Fruit fly (Drosophila melanogaster): ENCODE measurements around the gene CG15213.

The CG15213 gene

DNA sequence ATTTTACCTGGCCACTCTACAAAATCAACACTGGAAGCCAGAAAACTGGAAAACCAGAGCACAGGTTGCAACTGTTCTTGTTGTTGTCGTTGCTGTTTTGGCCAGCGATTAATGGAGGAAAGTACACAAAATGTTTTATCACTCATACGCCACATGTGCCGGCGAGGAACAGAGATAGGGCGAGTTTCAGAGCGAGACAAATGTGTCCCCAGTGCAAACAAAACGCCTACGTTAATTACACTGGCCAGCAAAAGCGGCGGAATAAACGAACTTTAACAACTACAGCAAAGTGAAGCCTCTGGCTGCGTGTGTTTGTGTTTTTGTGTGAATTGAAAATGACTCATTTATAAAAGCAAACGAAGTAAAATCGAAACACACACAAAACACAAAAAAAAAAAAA lies 47.2 kb upstream of the CG15213 start (continued):
- TF ChIP-seq ss (GFP tag; optimal IDR thresholded peaks at IDR 0.05) (no peak), dsx (GFP tag; optimal IDR thresholded peaks at IDR 0.05; ENCODE audit: poor library complexity, severe bottlenecking) (no peak), CG11902 (GFP tag; optimal IDR thresholded peaks at IDR 0.05) (no peak), vri (GFP tag; optimal IDR thresholded peaks at IDR 0.05) (peak; percentile 39), Met (GFP tag; optimal IDR thresholded peaks at IDR 0.05) (no peak), Sox15 (GFP tag; optimal IDR thresholded peaks at IDR 0.05) (no peak), Hr38 (GFP tag; optimal IDR thresholded peaks at IDR 0.05) (no peak), spab (GFP tag; optimal IDR thresholded peaks at IDR 0.05) (no peak), Smox (GFP tag; optimal IDR thresholded peaks at IDR 0.05) (no peak), net (GFP tag; optimal IDR thresholded peaks at IDR 0.05) (no peak), CG8319 (GFP tag; optimal IDR thresholded peaks at IDR 0.05) (no peak), fd59A (GFP tag; optimal IDR thresholded peaks at IDR 0.05) (no peak), CG6854 (GFP tag; optimal IDR thresholded peaks at IDR 0.05) (no peak), CG9139 (GFP tag; optimal IDR thresholded peaks at IDR 0.05) (no peak), esn (GFP tag; optimal IDR thresholded peaks at IDR 0.05) (no peak)

dm6 chr3L:5178903-5179302 lies 45.9 kb upstream of the CG15213 start:
- TF ChIP-seq achi (GFP tag; optimal IDR thresholded peaks at IDR 0.05) (no peak), CG10669 (GFP tag; optimal IDR thresholded peaks at IDR 0.05) (no peak), CG6808 (GFP tag; optimal IDR thresholded peaks at IDR 0.05) (no peak), dsx (GFP tag; optimal IDR thresholded peaks at IDR 0.05; ENCODE audit: poor library complexity, severe bottlenecking) (no peak), Eip78C (GFP tag) (no peak), Hr38 (GFP tag; optimal IDR thresholded peaks at IDR 0.05) (no peak), dac (GFP tag; optimal IDR thresholded peaks at IDR 0.05) (no peak), fd85E (GFP tag; optimal IDR thresholded peaks at IDR 0.05) (no peak), Ets21C (GFP tag; optimal IDR thresholded peaks at IDR 0.05) (no peak), CG11762 (GFP tag; optimal IDR thresholded peaks at IDR 0.05; ENCODE audit: insufficient read depth) (no peak), eg (GFP tag; IDR thresholded peaks at IDR 0.05) (no peak), CG3032 (tag; optimal IDR thresholded peaks at IDR 0.05) (no peak), CG3919 (GFP tag; optimal IDR thresholded peaks at IDR 0.05) (no peak), CG7368 (GFP tag; optimal IDR thresholded peaks at IDR 0.05) (no peak)

DNA sequence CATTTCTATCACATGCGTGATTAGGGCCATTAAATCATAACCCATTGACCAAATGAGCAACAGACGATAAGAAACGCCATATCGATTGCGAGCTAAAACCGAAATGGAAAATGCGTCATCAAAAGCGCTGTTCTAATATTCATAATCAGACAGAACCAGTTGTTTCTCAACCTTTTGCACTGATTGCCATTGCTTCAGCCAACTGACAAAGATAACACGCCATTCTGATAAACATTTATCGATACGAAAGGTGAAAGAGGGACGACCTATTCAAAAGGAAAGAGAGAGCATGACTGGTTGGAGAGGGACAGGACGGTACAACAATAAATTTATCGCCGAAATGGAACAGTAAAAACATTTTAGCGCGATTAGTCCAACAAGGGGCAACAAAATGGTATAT lies 43.8 kb upstream of the CG15213 start:
- TF ChIP-seq Gug (GFP tag; IDR thresholded peaks at IDR 0.05) (no peak), Eip93F (GFP tag; optimal IDR thresholded peaks at IDR 0.05) (peak; percentile 21), CG8319 (GFP tag; optimal IDR thresholded peaks at IDR 0.05) (no peak), Hr38 (GFP tag; optimal IDR thresholded peaks at IDR 0.05) (no peak), vri (GFP tag; optimal IDR thresholded peaks at IDR 0.05) (peak; percentile 93), Met (GFP tag; optimal IDR thresholded peaks at IDR 0.05) (no peak), CG10631 (GFP tag; optimal IDR thresholded peaks at IDR 0.05) (no peak), cyc (GFP tag; optimal IDR thresholded peaks at IDR 0.05) (no peak), ss (GFP tag; optimal IDR thresholded peaks at IDR 0.05) (no peak), Eip78C (GFP tag) (peak; percentile 10), lz (GFP tag; optimal IDR thresholded peaks at IDR 0.05) (no peak), CG3919 (GFP tag; optimal IDR thresholded peaks at IDR 0.05) (no peak), dsx (GFP tag; optimal IDR thresholded peaks at IDR 0.05; ENCODE audit: poor library complexity, severe bottlenecking) (no peak), CG8119 (GFP tag; IDR thresholded peaks at IDR 0.05) (no peak), CG6808 (GFP tag; optimal IDR thresholded peaks at IDR 0.05) (no peak), Sox14 (GFP tag; optimal IDR thresholded peaks at IDR 0.05) (peak; percentile 6)

- TF ChIP-seq achi (GFP tag; optimal IDR thresholded peaks at IDR 0.05) (peak; percentile 3), Eip93F (GFP tag; optimal IDR thresholded peaks at IDR 0.05) (no peak), CG10669 (GFP tag; optimal IDR thresholded peaks at IDR 0.05) (peak; percentile 5), Hr38 (GFP tag; optimal IDR thresholded peaks at IDR 0.05) (no peak), CG6276 (GFP tag; optimal IDR thresholded peaks at IDR 0.05) (no peak), esn (GFP tag; optimal IDR thresholded peaks at IDR 0.05) (no peak), Eip78C (GFP tag) (peak; percentile 71), pdm3 (GFP tag; optimal IDR thresholded peaks at IDR 0.05) (no peak), CG3032 (tag; optimal IDR thresholded peaks at IDR 0.05) (no peak), Sox102F (GFP tag; optimal IDR thresholded peaks at IDR 0.05) (no peak), Hr39 (GFP tag; optimal IDR thresholded peaks at IDR 0.05) (no peak), spab (GFP tag; optimal IDR thresholded peaks at IDR 0.05) (peak; percentile 12), OdsH (GFP tag; optimal IDR thresholded peaks at IDR 0.05) (no peak), net (GFP tag; optimal IDR thresholded peaks at IDR 0.05) (peak; percentile 24), fd59A (GFP tag; optimal IDR thresholded peaks at IDR 0.05) (no peak), CG32006 (GFP tag; optimal IDR thresholded peaks at IDR 0.05) (no peak), fkh (GFP tag; optimal IDR thresholded peaks at IDR 0.05) (no peak), CG6163 (GFP tag; IDR thresholded peaks at IDR 0.05) (0 out of 3 replicates have a peak, but pooled peaks have one; percentile 19), Gug (GFP tag; IDR thresholded peaks at IDR 0.05) (no peak), CG7368 (GFP tag; optimal IDR thresholded peaks at IDR 0.05) (no peak), Lpt (GFP tag; optimal IDR thresholded peaks at IDR 0.05) (peak; percentile 21)
These were observed 43.1 kb upstream of the CG15213 start for dm6 chr3L:5176071-5176470.

Measured in whole organism, prepupa.